Fruit fly (Drosophila melanogaster): ENCODE measurements around the gene Prx5.

Prx5 gene

dm6 chr3R:18160165-18160814, 6.8 kb downstream of the Prx5 start:
- TF ChIP-seq CG13204 (GFP tag; optimal IDR thresholded peaks at IDR 0.05) (no peak), CG9948 (tag; optimal IDR thresholded peaks at IDR 0.05) (no peak), CG12605 (GFP tag; IDR thresholded peaks at IDR 0.05) (no peak), rn (GFP tag; IDR thresholded peaks at IDR 0.05) (no peak), CG8159 (tag; optimal IDR thresholded peaks at IDR 0.05) (no peak), CG8301 (tag; optimal IDR thresholded peaks at IDR 0.05) (no peak), Pif1B (GFP tag; optimal IDR thresholded peaks at IDR 0.05) (no peak), D1 (tag; optimal IDR thresholded peaks at IDR 0.05) (no peak), CG4496 (GFP tag; IDR thresholded peaks at IDR 0.05) (no peak), gl (tag; optimal IDR thresholded peaks at IDR 0.05) (no peak), CG32121 (GFP tag; IDR thresholded peaks at IDR 0.05) (no peak), CG17806 (tag; optimal IDR thresholded peaks at IDR 0.05) (no peak), CG34367 (tag; optimal IDR thresholded peaks at IDR 0.05) (no peak), CG15710 (tag; optimal IDR thresholded peaks at IDR 0.05) (no peak), EcR (GFP tag; optimal IDR thresholded peaks at IDR 0.05) (no peak), CG10348 (GFP tag; IDR thresholded peaks at IDR 0.05) (no peak), fd96Ca (GFP tag; IDR thresholded peaks at IDR 0.05) (no peak), CG14655 (GFP tag; optimal IDR thresholded peaks at IDR 0.05) (no peak), Ets98B (GFP tag; IDR thresholded peaks at IDR 0.05) (no peak)

dm6 chr3R:18158401-18158800, 8.7 kb downstream of the Prx5 start, which contains the start of gene CG14315:
CG14315 (plus strand) TSS chr3R:18158701.
- no peak for TF ChIP-seq CG32121 (GFP tag; IDR thresholded peaks at IDR 0.05)
- TF ChIP-seq CG9948 (tag; optimal IDR thresholded peaks at IDR 0.05) = no peak
- TF ChIP-seq CG14655 (GFP tag; optimal IDR thresholded peaks at IDR 0.05) = no peak
- TF ChIP-seq fd96Ca (GFP tag; IDR thresholded peaks at IDR 0.05) = no peak
- no peak for TF ChIP-seq Snoo (tag; optimal IDR thresholded peaks at IDR 0.05)
- TF ChIP-seq CG13204 (GFP tag; optimal IDR thresholded peaks at IDR 0.05) = no peak

dm6 chr3R:18157459-18157858, 9.6 kb downstream of the Prx5 start:
- peak; percentile 25 for TF ChIP-seq Pif1A (GFP tag; optimal IDR thresholded peaks at IDR 0.05)
- TF ChIP-seq CG4496 (GFP tag; IDR thresholded peaks at IDR 0.05) = no peak
- TF ChIP-seq Pif1B (GFP tag; optimal IDR thresholded peaks at IDR 0.05) = peak; percentile 38
- TF ChIP-seq CG13204 (GFP tag; optimal IDR thresholded peaks at IDR 0.05) = no peak
- peak; percentile 40 for TF ChIP-seq EcR (GFP tag; optimal IDR thresholded peaks at IDR 0.05)
- TF ChIP-seq rn (GFP tag; IDR thresholded peaks at IDR 0.05) = no peak
- no peak for TF ChIP-seq CG34367 (tag; optimal IDR thresholded peaks at IDR 0.05)
- peak; percentile 23 for TF ChIP-seq CG9948 (tag; optimal IDR thresholded peaks at IDR 0.05)
- peak; percentile 52 for TF ChIP-seq Snoo (tag; optimal IDR thresholded peaks at IDR 0.05)
- TF ChIP-seq CG10348 (GFP tag; IDR thresholded peaks at IDR 0.05) = no peak
- TF ChIP-seq CG15710 (tag; optimal IDR thresholded peaks at IDR 0.05) = peak; percentile 22
- TF ChIP-seq gl (tag; optimal IDR thresholded peaks at IDR 0.05) = no peak
- TF ChIP-seq CG8301 (tag; optimal IDR thresholded peaks at IDR 0.05) = peak; percentile 12
- no peak for TF ChIP-seq fd96Ca (GFP tag; IDR thresholded peaks at IDR 0.05)
- peak; percentile 47 for TF ChIP-seq CG8159 (tag; optimal IDR thresholded peaks at IDR 0.05)
- no peak for TF ChIP-seq CG14655 (GFP tag; optimal IDR thresholded peaks at IDR 0.05)
- TF ChIP-seq CG17806 (tag; optimal IDR thresholded peaks at IDR 0.05) = no peak
- TF ChIP-seq CG32121 (GFP tag; IDR thresholded peaks at IDR 0.05) = no peak

- TF ChIP-seq CG10348 (GFP tag; IDR thresholded peaks at IDR 0.05) (no peak), Pif1B (GFP tag; optimal IDR thresholded peaks at IDR 0.05) (no peak), CG32121 (GFP tag; IDR thresholded peaks at IDR 0.05) (no peak), CG13204 (GFP tag; optimal IDR thresholded peaks at IDR 0.05) (no peak), CG17806 (tag; optimal IDR thresholded peaks at IDR 0.05) (no peak), D1 (tag; optimal IDR thresholded peaks at IDR 0.05) (no peak), CG4496 (GFP tag; IDR thresholded peaks at IDR 0.05) (no peak), CG9948 (tag; optimal IDR thresholded peaks at IDR 0.05) (no peak), CG14655 (GFP tag; optimal IDR thresholded peaks at IDR 0.05) (no peak), rn (GFP tag; IDR thresholded peaks at IDR 0.05) (no peak), CG8159 (tag; optimal IDR thresholded peaks at IDR 0.05) (no peak), CG15710 (tag; optimal IDR thresholded peaks at IDR 0.05) (no peak), EcR (GFP tag; optimal IDR thresholded peaks at IDR 0.05) (no peak)
Observed at dm6 chr3R:18156608-18157007, 10.5 kb downstream of the Prx5 start.

dm6 chr3R:18153698-18154097, 13.4 kb downstream of the Prx5 start:
- TF ChIP-seq CG4496 (GFP tag; IDR thresholded peaks at IDR 0.05) (0 out of 3 replicates have a peak, but pooled peaks have one; percentile 33), D1 (tag; optimal IDR thresholded peaks at IDR 0.05) (no peak), Snoo (tag; optimal IDR thresholded peaks at IDR 0.05) (no peak)

dm6 chr3R:18151820-18152219, 15.3 kb downstream of the Prx5 start, which contains the start of gene CG14316:
CG14316 (plus strand) TSS chr3R:18152120.
- TF ChIP-seq CG34367 (tag; optimal IDR thresholded peaks at IDR 0.05) (no peak), CG13204 (GFP tag; optimal IDR thresholded peaks at IDR 0.05) (no peak), Ets98B (GFP tag; IDR thresholded peaks at IDR 0.05) (no peak), EcR (GFP tag; optimal IDR thresholded peaks at IDR 0.05) (no peak), Snoo (tag; optimal IDR thresholded peaks at IDR 0.05) (no peak), Pif1B (GFP tag; optimal IDR thresholded peaks at IDR 0.05) (no peak), CG17806 (tag; optimal IDR thresholded peaks at IDR 0.05) (no peak), CG32121 (GFP tag; IDR thresholded peaks at IDR 0.05) (no peak), CG8159 (tag; optimal IDR thresholded peaks at IDR 0.05) (no peak), gl (tag; optimal IDR thresholded peaks at IDR 0.05) (no peak)
